Fruit fly (Drosophila melanogaster) whole organism, prepupa: ENCODE results near the gene CG31915.

Experiments
- Blimp-1 ChIP-seq: fragments of 200-800 bp; sonication (Bioruptor generic); optimal IDR thresholded peaks from 3 replicates; lab custom pipeline; 2017; ENCODE audit warnings: missing biosample characterization, missing genetic modification characterization, mild to moderate bottlenecking, moderate library complexity, missing genetic modification reagents
- CG10631 ChIP-seq: fragments of 200-800 bp; sonication (Bioruptor generic); optimal IDR thresholded peaks from 2 replicates; lab custom pipeline; 2016; ENCODE audit warnings: missing biosample characterization, missing genetic modification characterization
- CG10669 ChIP-seq: fragments of 200-800 bp; sonication (Bioruptor generic); optimal IDR thresholded peaks from 3 replicates; lab custom pipeline; 2018; ENCODE audit warnings: missing biosample characterization, mild to moderate bottlenecking, missing genetic modification characterization, moderate library complexity
- CG11294 ChIP-seq: fragments of 200-800 bp; sonication (Bioruptor generic); IDR thresholded peaks from 2 replicates; pipeline ENCODE4 v1.3.6; 2022; ENCODE audit warnings: missing biosample characterization, missing genetic modification characterization
- CG11762 ChIP-seq: fragments of 200-800 bp; sonication (Bioruptor generic); optimal IDR thresholded peaks from 3 replicates; lab custom pipeline; 2016; ENCODE audit warnings: missing biosample characterization, missing genetic modification characterization; ENCODE audit not compliant: insufficient read depth
- CG15336 ChIP-seq: fragments of 200-800 bp; sonication (Bioruptor generic); IDR thresholded peaks from 2 replicates; pipeline ENCODE4 v1.3.6; 2022; ENCODE audit warnings: missing biosample characterization, missing genetic modification characterization
- CG1621 ChIP-seq: fragments of 200-800 bp; sonication (Bioruptor generic); optimal IDR thresholded peaks from 3 replicates; lab custom pipeline; 2018; ENCODE audit warnings: missing biosample characterization, mild to moderate bottlenecking, missing genetic modification characterization
- CG16779 ChIP-seq: fragments of 200-800 bp; sonication (Bioruptor generic); optimal IDR thresholded peaks from 3 replicates; lab custom pipeline; 2017; ENCODE audit warnings: missing biosample characterization, mild to moderate bottlenecking, missing genetic modification characterization
- CG31627 ChIP-seq: fragments of 200-800 bp; sonication (Bioruptor generic); optimal IDR thresholded peaks from 3 replicates; lab custom pipeline; 2016; ENCODE audit warnings: missing biosample characterization, missing genetic modification characterization
- CG32006 ChIP-seq: fragments of 200-800 bp; sonication (Bioruptor generic); optimal IDR thresholded peaks from 3 replicates; lab custom pipeline; 2017; ENCODE audit warnings: missing biosample characterization, mild to moderate bottlenecking, missing genetic modification characterization
- CG3919 ChIP-seq: fragments of 200-800 bp; sonication (Bioruptor generic); optimal IDR thresholded peaks from 3 replicates; lab custom pipeline; 2016; ENCODE audit warnings: missing biosample characterization, missing genetic modification characterization
- CG4318 ChIP-seq: fragments of 200-800 bp; sonication (Bioruptor generic); optimal IDR thresholded peaks from 3 replicates; lab custom pipeline; 2017; ENCODE audit warnings: missing biosample characterization, mild to moderate bottlenecking, missing genetic modification characterization
- CG6163 ChIP-seq: fragments of 200-800 bp; sonication (Bioruptor generic); IDR thresholded peaks from 3 replicates; pipeline ENCODE4 v1.3.6; 2022; ENCODE audit warnings: missing biosample characterization, missing genetic modification characterization
- CG6276 ChIP-seq: fragments of 200-800 bp; sonication (Bioruptor generic); optimal IDR thresholded peaks from 2 replicates; lab custom pipeline; 2017; ENCODE audit warnings: missing biosample characterization, mild to moderate bottlenecking, missing genetic modification characterization
- CG6792 ChIP-seq: fragments of 200-800 bp; sonication (Bioruptor generic); optimal IDR thresholded peaks from 3 replicates; lab custom pipeline; 2016; ENCODE audit warnings: missing biosample characterization, missing genetic modification characterization
- CG6808 ChIP-seq: fragments of 200-800 bp; sonication (Bioruptor generic); optimal IDR thresholded peaks from 3 replicates; lab custom pipeline; 2017; ENCODE audit warnings: missing biosample characterization, missing genetic modification characterization, mild to moderate bottlenecking, moderate library complexity, missing genetic modification reagents
- CG7368 ChIP-seq: fragments of 200-800 bp; sonication (Bioruptor generic); optimal IDR thresholded peaks from 3 replicates; lab custom pipeline; 2016; ENCODE audit warnings: missing biosample characterization, missing genetic modification characterization
- CG8119 ChIP-seq: fragments of 200-800 bp; sonication (Bioruptor generic); IDR thresholded peaks from 3 replicates; pipeline ENCODE4 v1.3.6; 2022; ENCODE audit warnings: missing biosample characterization, missing genetic modification characterization
- CG8319 ChIP-seq: fragments of 200-800 bp; sonication (Bioruptor generic); optimal IDR thresholded peaks from 3 replicates; lab custom pipeline; 2016; ENCODE audit warnings: missing biosample characterization, missing genetic modification characterization
- CG8632 ChIP-seq: fragments of 200-800 bp; sonication (Bioruptor generic); optimal IDR thresholded peaks from 3 replicates; lab custom pipeline; 2016; ENCODE audit warnings: missing biosample characterization, missing genetic modification characterization
- Eip75B ChIP-seq: fragments of 200-800 bp; sonication (Bioruptor generic); optimal IDR thresholded peaks from 3 replicates; lab custom pipeline; 2016; ENCODE audit warnings: missing biosample characterization, missing genetic modification characterization
- Eip78C ChIP-seq: fragments of 200-800 bp; sonication (Bioruptor generic); peaks from one replicate; lab custom pipeline; 2016; ENCODE audit warnings: missing biosample characterization, missing genetic modification characterization
- Eip93F ChIP-seq: fragments of 200-800 bp; sonication (Bioruptor generic); optimal IDR thresholded peaks from 2 replicates; lab custom pipeline; 2016; ENCODE audit warnings: missing biosample characterization, mild to moderate bottlenecking, missing genetic modification characterization
- Ets21C ChIP-seq: fragments of 200-800 bp; sonication (Bioruptor generic); optimal IDR thresholded peaks from 3 replicates; lab custom pipeline; 2016; ENCODE audit warnings: missing biosample characterization, missing genetic modification characterization
- Gug ChIP-seq: fragments of 200-800 bp; sonication (Bioruptor generic); IDR thresholded peaks from 2 replicates; pipeline ENCODE4 v1.3.6; 2022; ENCODE audit warnings: missing biosample characterization, missing genetic modification characterization
- Hr39 ChIP-seq: fragments of 200-800 bp; sonication (Bioruptor generic); optimal IDR thresholded peaks from 2 replicates; lab custom pipeline; 2016; ENCODE audit warnings: missing biosample characterization, missing genetic modification characterization
- Hr4 ChIP-seq: fragments of 200-800 bp; sonication (Bioruptor generic); optimal IDR thresholded peaks from 3 replicates; lab custom pipeline; 2016; ENCODE audit warnings: missing biosample characterization, missing genetic modification characterization
- Met ChIP-seq: fragments of 200-800 bp; sonication (Bioruptor generic); optimal IDR thresholded peaks from 3 replicates; lab custom pipeline; 2016; ENCODE audit warnings: missing biosample characterization, missing genetic modification characterization
- OdsH ChIP-seq: fragments of 200-800 bp; sonication (Bioruptor generic); optimal IDR thresholded peaks from 3 replicates; lab custom pipeline; 2016; ENCODE audit warnings: missing biosample characterization, missing genetic modification characterization
- Smox ChIP-seq: fragments of 200-800 bp; sonication (Bioruptor generic); optimal IDR thresholded peaks from 3 replicates; lab custom pipeline; 2016; ENCODE audit warnings: missing biosample characterization, missing genetic modification characterization
- Sox14 ChIP-seq: fragments of 200-800 bp; sonication (Bioruptor generic); optimal IDR thresholded peaks from 3 replicates; lab custom pipeline; 2016; ENCODE audit warnings: missing biosample characterization, missing genetic modification characterization
- Sox15 ChIP-seq: fragments of 200-800 bp; sonication (Bioruptor generic); optimal IDR thresholded peaks from 3 replicates; lab custom pipeline; 2016; ENCODE audit warnings: missing biosample characterization, missing genetic modification characterization
- achi ChIP-seq: fragments of 200-800 bp; sonication (Bioruptor generic); optimal IDR thresholded peaks from 3 replicates; lab custom pipeline; 2016; ENCODE audit warnings: missing biosample characterization, missing genetic modification characterization
- acj6 ChIP-seq: fragments of 200-800 bp; sonication (Bioruptor generic); optimal IDR thresholded peaks from 3 replicates; lab custom pipeline; 2016; ENCODE audit warnings: missing biosample characterization, missing genetic modification characterization
- cyc ChIP-seq: fragments of 200-800 bp; sonication (Bioruptor generic); optimal IDR thresholded peaks from 3 replicates; lab custom pipeline; 2016; ENCODE audit warnings: missing biosample characterization, missing genetic modification characterization
- dac ChIP-seq: fragments of 200-800 bp; sonication (Bioruptor generic); optimal IDR thresholded peaks from 2 replicates; lab custom pipeline; 2017; ENCODE audit warnings: missing biosample characterization, mild to moderate bottlenecking, missing genetic modification characterization
- dsx ChIP-seq: fragments of 200-800 bp; optimal IDR thresholded peaks from 3 replicates; lab custom pipeline; 2019; ENCODE audit warnings: missing biosample characterization, mild to moderate bottlenecking, missing genetic modification characterization, moderate library complexity; ENCODE audit not compliant: poor library complexity, severe bottlenecking
- fd59A ChIP-seq: fragments of 200-800 bp; sonication (Bioruptor generic); optimal IDR thresholded peaks from 2 replicates; lab custom pipeline; 2017; ENCODE audit warnings: missing biosample characterization, mild to moderate bottlenecking, missing genetic modification characterization, missing genetic modification reagents
- fd85E ChIP-seq: fragments of 200-800 bp; sonication (Bioruptor generic); optimal IDR thresholded peaks from 3 replicates; lab custom pipeline; 2016; ENCODE audit warnings: missing biosample characterization, missing genetic modification characterization
- fkh ChIP-seq: fragments of 200-800 bp; sonication (Bioruptor generic); optimal IDR thresholded peaks from 3 replicates; lab custom pipeline; 2017; ENCODE audit warnings: missing biosample characterization, mild to moderate bottlenecking, missing genetic modification characterization, moderate library complexity
- lz ChIP-seq: fragments of 200-800 bp; sonication (Bioruptor generic); optimal IDR thresholded peaks from 3 replicates; lab custom pipeline; 2016; ENCODE audit warnings: missing biosample characterization, missing genetic modification characterization
- net ChIP-seq: fragments of 200-800 bp; sonication (Bioruptor generic); optimal IDR thresholded peaks from 3 replicates; lab custom pipeline; 2016; ENCODE audit warnings: missing biosample characterization, missing genetic modification characterization
- pdm3 ChIP-seq: fragments of 200-800 bp; sonication (Bioruptor generic); optimal IDR thresholded peaks from 3 replicates; lab custom pipeline; 2016; ENCODE audit warnings: missing biosample characterization, missing genetic modification characterization
- salr ChIP-seq, 2 experiments: fragments of 200-800 bp; sonication (Bioruptor generic); optimal IDR thresholded peaks; 3 replicates each; lab custom pipeline; 2016 to 2018; ENCODE audit warnings: missing biosample characterization in 2 of 2, missing genetic modification characterization in 2 of 2, mild to moderate bottlenecking in 1 of 2
- spab ChIP-seq: fragments of 200-800 bp; sonication (Bioruptor generic); optimal IDR thresholded peaks from 2 replicates; lab custom pipeline; 2017; ENCODE audit warnings: missing biosample characterization, mild to moderate bottlenecking, missing genetic modification characterization, missing genetic modification reagents
- svp ChIP-seq: fragments of 200-800 bp; sonication (Bioruptor generic); peaks from one replicate; lab custom pipeline; 2016; ENCODE audit warnings: missing biosample characterization, missing genetic modification characterization
- topi ChIP-seq: fragments of 200-800 bp; sonication (Bioruptor generic); optimal IDR thresholded peaks from 3 replicates; lab custom pipeline; 2016; ENCODE audit warnings: missing biosample characterization, missing genetic modification characterization
- vri ChIP-seq: fragments of 200-800 bp; sonication (Bioruptor generic); optimal IDR thresholded peaks from 3 replicates; lab custom pipeline; 2016; ENCODE audit warnings: missing biosample characterization, mild to moderate bottlenecking, missing genetic modification characterization

Gene CG31915

DNA sequence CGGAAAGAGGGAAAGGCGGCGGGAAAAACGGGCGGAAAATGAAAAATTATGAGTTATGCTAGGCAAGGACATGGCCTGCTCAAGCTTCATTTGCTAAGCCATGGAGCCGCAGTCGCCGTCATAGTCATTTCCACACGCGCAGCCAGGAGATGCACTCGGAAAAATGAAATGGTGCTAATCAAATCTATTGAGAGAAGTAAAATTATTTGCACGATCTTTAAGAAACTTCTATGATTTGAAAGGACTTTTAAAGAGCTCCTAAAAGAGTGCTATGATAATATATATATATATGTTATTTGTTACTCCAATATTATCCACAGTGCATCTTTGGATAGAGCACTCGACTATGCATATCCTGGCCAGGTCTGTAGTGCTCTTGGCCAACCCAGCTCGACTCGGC lies 48.8 kb upstream of the CG31915 start (continued):
- TF ChIP-seq Sox14 (GFP tag; lab: Kevin White, UChicago) (no peak), Eip93F (GFP tag; lab: Kevin White, UChicago) (no peak), CG8119 (GFP tag; lab: Robert Waterston, UW) (peak; percentile 51; the same call in 2 of the 3 replicates), CG3919 (GFP tag; lab: Kevin White, UChicago) (peak; percentile 54), fd85E (no peak), Ets21C (no peak), vri (GFP tag; lab: Kevin White, UChicago) (no peak), CG10669 (GFP tag; lab: Kevin White, UChicago) (peak; percentile 51), fkh (GFP tag; lab: Kevin White, UChicago) (no peak), Smox (GFP tag; lab: Kevin White, UChicago) (no peak), CG11294 (no peak), salr (GFP tag; optimal IDR thresholded peaks at IDR 0.05; lab: Kevin White, UChicago) (peak; percentile 23), CG6792 (GFP tag; lab: Kevin White, UChicago) (no peak), achi (peak; percentile 49), CG6163 (GFP tag; lab: Robert Waterston, UW) (peak; percentile 78), CG11762 (no peak)

DNA sequence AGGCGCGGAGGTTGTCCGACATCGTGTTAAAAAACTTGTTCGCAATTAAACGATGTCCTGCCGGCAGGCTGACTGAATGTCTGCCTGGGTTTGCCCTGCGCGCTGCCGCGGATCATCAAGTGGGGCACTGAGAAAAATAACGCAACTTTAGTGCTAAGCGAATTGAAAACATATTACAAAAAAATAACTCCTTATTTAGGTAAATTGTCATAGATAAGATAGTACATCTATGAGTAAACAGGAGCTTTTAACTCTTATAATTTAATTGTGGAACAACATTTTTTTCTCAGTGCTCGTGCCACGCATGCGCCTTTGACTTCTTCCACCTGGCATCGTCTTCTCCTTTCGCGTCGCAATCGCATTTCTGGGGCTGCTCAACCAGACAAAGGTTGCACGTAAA lies 48.0 kb upstream of the CG31915 start:
- TF ChIP-seq net (GFP tag; lab: Kevin White, UChicago) = peak; percentile 48
- TF ChIP-seq Eip93F (GFP tag; lab: Kevin White, UChicago) = peak; percentile 35
- peak; percentile 44 for TF ChIP-seq vri (GFP tag; lab: Kevin White, UChicago)
- TF ChIP-seq pdm3 (GFP tag; lab: Kevin White, UChicago) = peak; percentile 55
- TF ChIP-seq CG6808 = peak; percentile 86
- peak; percentile 44 for TF ChIP-seq Sox14 (GFP tag; lab: Kevin White, UChicago)
- TF ChIP-seq achi = peak; percentile 72
- TF ChIP-seq CG31627 (GFP tag; lab: Kevin White, UChicago) = peak; percentile 48
- peak in 1 of 2 experiments; percentile 40 for TF ChIP-seq salr (GFP tag; optimal IDR thresholded peaks at IDR 0.05; lab: Kevin White, UChicago)
- TF ChIP-seq fd59A (GFP tag; lab: Kevin White, UChicago) = peak; percentile 79
- peak; percentile 65 for TF ChIP-seq CG8632 (GFP tag; lab: Kevin White, UChicago)
- TF ChIP-seq CG4318 (GFP tag; lab: Kevin White, UChicago) = no peak
- TF ChIP-seq CG7368 (GFP tag; lab: Kevin White, UChicago) = peak; percentile 40
- TF ChIP-seq dac = no peak
- peak; percentile 66 for TF ChIP-seq topi (GFP tag; lab: Kevin White, UChicago)
- peak; percentile 16 for TF ChIP-seq Sox15
- TF ChIP-seq CG8319 (GFP tag; lab: Kevin White, UChicago) = peak; percentile 58
- peak; percentile 83 for TF ChIP-seq spab (GFP tag; lab: Kevin White, UChicago)
- TF ChIP-seq OdsH (GFP tag; lab: Kevin White, UChicago) = peak; percentile 59
- no peak for TF ChIP-seq Blimp-1 (GFP tag; lab: Kevin White, UChicago)
- 0 out of 3 replicates have a peak, but pooled peaks have one; percentile 28 for TF ChIP-seq CG8119 (GFP tag; lab: Robert Waterston, UW)
- peak; percentile 68 for TF ChIP-seq CG6792 (GFP tag; lab: Kevin White, UChicago)
- peak; percentile 88 for TF ChIP-seq Eip78C (GFP tag; lab: Kevin White, UChicago)
- peak; percentile 64 for TF ChIP-seq acj6 (GFP tag; lab: Kevin White, UChicago)
- TF ChIP-seq Eip75B (GFP tag; lab: Kevin White, UChicago) = peak; percentile 81
- peak; percentile 66 for TF ChIP-seq CG10631 (GFP tag; lab: Kevin White, UChicago)
- peak; percentile 50 for TF ChIP-seq cyc (GFP tag; lab: Kevin White, UChicago)
- TF ChIP-seq CG15336 (GFP tag; lab: Robert Waterston, UW) = no peak
- TF ChIP-seq dsx (GFP tag; lab: Kevin White, UChicago) = peak; percentile 79
- peak; percentile 7 for TF ChIP-seq CG16779
- peak; percentile 51 for TF ChIP-seq Hr39 (GFP tag; lab: Kevin White, UChicago)
- TF ChIP-seq fkh (GFP tag; lab: Kevin White, UChicago) = no peak
- no peak for TF ChIP-seq CG32006
- TF ChIP-seq svp (GFP tag; lab: Kevin White, UChicago) = peak; percentile 81
- TF ChIP-seq CG6276 = no peak
- no peak for TF ChIP-seq Gug
- TF ChIP-seq CG1621 (tag; lab: Kevin White, UChicago) = peak; percentile 71
- TF ChIP-seq CG11762 = peak; percentile 27
- peak; percentile 53 for TF ChIP-seq lz (GFP tag; lab: Kevin White, UChicago)
- TF ChIP-seq CG10669 (GFP tag; lab: Kevin White, UChicago) = peak; percentile 80
- TF ChIP-seq CG3919 (GFP tag; lab: Kevin White, UChicago) = peak; percentile 67
- peak; percentile 67 for TF ChIP-seq Met (GFP tag; lab: Kevin White, UChicago)
- peak; percentile 17 for TF ChIP-seq Ets21C
- TF ChIP-seq Hr4 = no peak
